ENCODE assay signal across 6 worm cellular contexts in the genomic region with DNA sequence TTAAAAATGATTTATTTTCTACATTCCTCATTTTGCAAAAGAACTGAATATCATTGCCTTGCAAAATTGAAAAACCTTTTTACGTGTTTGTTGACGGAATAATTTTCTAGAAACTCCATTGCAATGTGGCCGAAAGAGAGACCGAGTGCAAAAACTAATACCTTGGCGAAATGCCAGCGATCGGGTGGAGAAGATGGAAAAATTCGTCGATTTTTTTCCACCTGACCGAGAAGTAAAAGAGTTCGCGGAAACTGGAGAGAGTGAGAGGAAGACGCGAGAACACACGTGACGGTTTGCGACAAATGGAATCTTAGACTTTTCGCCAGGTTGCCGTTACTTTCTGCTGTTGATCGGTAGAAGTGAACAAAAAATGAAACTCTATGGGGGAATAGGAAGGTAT.
TF ChIP-seq lines count a peak whose summit lies in the region.

No protein-coding gene starts in this region.

TF ChIP-seq in whole organism, L1 larva, 84 proteins besides CTCF, POLR2A, EP300 and RAD21 (continues in another document):
- TF ChIP-seq mep-1 (tag; optimal IDR thresholded peaks at IDR 0.05; lab: Kevin White, UChicago) (peak; percentile 52), nhr-28 (tag; optimal IDR thresholded peaks at IDR 0.05; lab: Kevin White, UChicago) (no peak), ceh-63 (GFP tag; optimal IDR thresholded peaks at IDR 0.05; lab: Kevin White, UChicago) (no peak), nhr-76 (tag; optimal IDR thresholded peaks at IDR 0.05; lab: Kevin White, UChicago) (no peak), mab-9 (GFP tag; IDR thresholded peaks at IDR 0.05; lab: Robert Waterston, UW) (no peak), xbp-1 (tag; optimal IDR thresholded peaks at IDR 0.05; lab: Kevin White, UChicago) (peak; percentile 7), mef-2 (tag; optimal IDR thresholded peaks at IDR 0.05; lab: Kevin White, UChicago) (no peak), aha-1 (tag; optimal IDR thresholded peaks at IDR 0.05; lab: Kevin White, UChicago) (no peak), ceh-8 (GFP tag; optimal IDR thresholded peaks at IDR 0.05; lab: Kevin White, UChicago) (no peak), ceh-82 (tag; optimal IDR thresholded peaks at IDR 0.05; lab: Kevin White, UChicago) (peak in 1 of 3 experiments; percentile 20), aly-2 (tag; optimal IDR thresholded peaks at IDR 0.05; lab: Kevin White, UChicago) (no peak), skn-1 (tag; optimal IDR thresholded peaks at IDR 0.05; lab: Kevin White, UChicago) (peak; percentile 33), alr-1 (tag; optimal IDR thresholded peaks at IDR 0.05; lab: Kevin White, UChicago; ENCODE audit: borderline replicate concordance) (no peak), pag-3 (tag; optimal IDR thresholded peaks at IDR 0.05; lab: Kevin White, UChicago; ENCODE audit: borderline replicate concordance, insufficient read depth) (no peak)

TF ChIP-seq in whole organism, L2 larva, 48 proteins besides CTCF, POLR2A, EP300 and RAD21 (continues in another document):
- TF ChIP-seq unc-39 (tag; optimal IDR thresholded peaks at IDR 0.05; lab: Kevin White, UChicago): no peak
- TF ChIP-seq ama-1 (optimal IDR thresholded peaks at IDR 0.05; lab: Kevin White, UChicago): peak; percentile 58
- peak; percentile 44 for TF ChIP-seq C34F6.9 (tag; optimal IDR thresholded peaks at IDR 0.05; lab: Kevin White, UChicago)
- TF ChIP-seq elt-3 (tag; optimal IDR thresholded peaks at IDR 0.05; lab: Kevin White, UChicago): no peak
- peak in 1 of 2 experiments; percentile 52 for TF ChIP-seq lsy-2 (tag; optimal IDR thresholded peaks at IDR 0.05; lab: Kevin White, UChicago)
- peak; percentile 39 for TF ChIP-seq sma-3 (GFP tag; optimal IDR thresholded peaks at IDR 0.05; lab: Kevin White, UChicago)
- peak; percentile 73 for TF ChIP-seq sma-9 (GFP tag; optimal IDR thresholded peaks at IDR 0.05; lab: Kevin White, UChicago)
- TF ChIP-seq sma-9 (tag; optimal IDR thresholded peaks at IDR 0.05; lab: Kevin White, UChicago): no peak
- TF ChIP-seq gmeb-1 (tag; optimal IDR thresholded peaks at IDR 0.05; lab: Kevin White, UChicago): peak; percentile 32
- TF ChIP-seq mdl-1 (tag; optimal IDR thresholded peaks at IDR 0.05; lab: Kevin White, UChicago): peak; percentile 42 to 63
- peak; percentile 25 for TF ChIP-seq F13H6.1 (tag; optimal IDR thresholded peaks at IDR 0.05; lab: Kevin White, UChicago)
- no peak for TF ChIP-seq ztf-4 (tag; optimal IDR thresholded peaks at IDR 0.05; lab: Kevin White, UChicago)
- TF ChIP-seq ztf-11 (tag; optimal IDR thresholded peaks at IDR 0.05; lab: Kevin White, UChicago): no peak
- TF ChIP-seq crh-2 (tag; optimal IDR thresholded peaks at IDR 0.05; lab: Kevin White, UChicago): peak; percentile 9
- TF ChIP-seq peb-1 (tag; optimal IDR thresholded peaks at IDR 0.05; lab: Kevin White, UChicago): no peak

TF ChIP-seq in whole organism, L3 larva, 47 proteins besides CTCF, POLR2A, EP300 and RAD21 (continues in another document):
- no peak for TF ChIP-seq nhr-237 (tag; optimal IDR thresholded peaks at IDR 0.05; lab: Kevin White, UChicago)
- TF ChIP-seq pqm-1 (tag; optimal IDR thresholded peaks at IDR 0.05; lab: Kevin White, UChicago): no peak
- no peak for TF ChIP-seq nhr-12 (tag; optimal IDR thresholded peaks at IDR 0.05; lab: Kevin White, UChicago)
- no peak for TF ChIP-seq nhr-11 (tag; optimal IDR thresholded peaks at IDR 0.05; lab: Kevin White, UChicago)
- TF ChIP-seq mml-1 (tag; optimal IDR thresholded peaks at IDR 0.05; lab: Kevin White, UChicago): no peak
- TF ChIP-seq nhr-43 (tag; optimal IDR thresholded peaks at IDR 0.05; lab: Kevin White, UChicago; ENCODE audit: poor library complexity, severe bottlenecking): no peak
- no peak for TF ChIP-seq ceh-9 (tag; optimal IDR thresholded peaks at IDR 0.05; lab: Kevin White, UChicago)
- TF ChIP-seq mdl-1 (tag; optimal IDR thresholded peaks at IDR 0.05; lab: Kevin White, UChicago): peak; percentile 8
- no peak for TF ChIP-seq nhr-77 (tag; optimal IDR thresholded peaks at IDR 0.05; lab: Kevin White, UChicago)
- TF ChIP-seq nhr-67 (tag; optimal IDR thresholded peaks at IDR 0.05; lab: Kevin White, UChicago): no peak
- TF ChIP-seq lin-15B (tag; optimal IDR thresholded peaks at IDR 0.05; lab: Kevin White, UChicago): no peak
- peak; percentile 56 for TF ChIP-seq nhr-23 (tag; optimal IDR thresholded peaks at IDR 0.05; lab: Kevin White, UChicago)
- peak; percentile 17 for TF ChIP-seq nfya-1 (tag; optimal IDR thresholded peaks at IDR 0.05; lab: Kevin White, UChicago; ENCODE audit: insufficient read depth)
- TF ChIP-seq nhr-76 (tag; optimal IDR thresholded peaks at IDR 0.05; lab: Kevin White, UChicago): no peak
- TF ChIP-seq ceh-28 (tag; optimal IDR thresholded peaks at IDR 0.05; lab: Kevin White, UChicago): no peak
- TF ChIP-seq snpc-4 (tag; optimal IDR thresholded peaks at IDR 0.05; lab: Kevin White, UChicago): no peak

TF ChIP-seq in whole organism, L4 larva, 104 proteins besides CTCF, POLR2A, EP300 and RAD21 (continues in another document):
- TF ChIP-seq unc-130 (GFP tag; optimal IDR thresholded peaks at IDR 0.05; lab: Kevin White, UChicago) (no peak), nhr-11 (tag; optimal IDR thresholded peaks at IDR 0.05; lab: Kevin White, UChicago) (peak; percentile 74), ceh-44 (GFP tag; IDR thresholded peaks at IDR 0.05; lab: Robert Waterston, UW) (no peak), tag-97 (GFP tag; IDR thresholded peaks at IDR 0.05; lab: Robert Waterston, UW) (no peak), nhr-48 (tag; optimal IDR thresholded peaks at IDR 0.05; lab: Kevin White, UChicago) (peak; percentile 33), ama-1 (optimal IDR thresholded peaks at IDR 0.05; lab: Kevin White, UChicago) (peak; percentile 2), dmd-6 (GFP tag; IDR thresholded peaks at IDR 0.05; lab: Robert Waterston, UW) (peak; percentile 65), nhr-41 (GFP tag; IDR thresholded peaks at IDR 0.05; lab: Robert Waterston, UW) (no peak), mep-1 (tag; optimal IDR thresholded peaks at IDR 0.05; lab: Kevin White, UChicago) (peak; percentile 50), zfp-3 (GFP tag; conservative IDR thresholded peaks at IDR 0.05; lab: Robert Waterston, UW) (no peak), lsy-2 (tag; optimal IDR thresholded peaks at IDR 0.05; lab: Kevin White, UChicago) (peak in 1 of 2 experiments; percentile 59), ZK337.2 (GFP tag; IDR thresholded peaks at IDR 0.05; lab: Robert Waterston, UW) (no peak), dve-1 (tag; optimal IDR thresholded peaks at IDR 0.05; lab: Kevin White, UChicago; ENCODE audit: insufficient read depth) (peak; percentile 53), dpl-1 (GFP tag; optimal IDR thresholded peaks at IDR 0.05; lab: Kevin White, UChicago) (peak; percentile 6), aha-1 (tag; lab: Kevin White, UChicago) (no peak), T26A8.4 (GFP tag; IDR thresholded peaks at IDR 0.05; lab: Robert Waterston, UW) (0 out of 2 replicates have a peak, but pooled peaks have one; percentile 23)

TF ChIP-seq in whole organism, late embryonic, 69 proteins besides CTCF, POLR2A, EP300 and RAD21:
- no peak for TF ChIP-seq sox-2 (GFP tag; IDR thresholded peaks at IDR 0.05; lab: Robert Waterston, UW)
- no peak for TF ChIP-seq ets-4 (tag; optimal IDR thresholded peaks at IDR 0.05; lab: Kevin White, UChicago)
- no peak for TF ChIP-seq hlh-15 (tag; optimal IDR thresholded peaks at IDR 0.05; lab: Kevin White, UChicago)
- TF ChIP-seq nhr-232 (tag; optimal IDR thresholded peaks at IDR 0.05; lab: Kevin White, UChicago): no peak
- peak; percentile 51 for TF ChIP-seq hlh-30 (tag; optimal IDR thresholded peaks at IDR 0.05; lab: Kevin White, UChicago; ENCODE audit: insufficient read depth)
- TF ChIP-seq fax-1 (tag; optimal IDR thresholded peaks at IDR 0.05; lab: Kevin White, UChicago): no peak
- no peak for TF ChIP-seq ahr-1 (tag; optimal IDR thresholded peaks at IDR 0.05; lab: Kevin White, UChicago)

TF ChIP-seq in whole organism, young adult, 124 proteins besides CTCF, POLR2A, EP300 and RAD21:
- no peak for TF ChIP-seq C06A6.2 (GFP tag; conservative IDR thresholded peaks at IDR 0.05; lab: Robert Waterston, UW)
- peak; percentile 19; the same call in 1 of the 2 replicates for TF ChIP-seq hmg-1.2 (GFP tag; IDR thresholded peaks at IDR 0.05; lab: Robert Waterston, UW)
- TF ChIP-seq ceh-91 (GFP tag; IDR thresholded peaks at IDR 0.05; lab: Robert Waterston, UW): no peak
- peak; percentile 13 for TF ChIP-seq somi-1 (GFP tag; optimal IDR thresholded peaks at IDR 0.05; lab: Kevin White, UChicago)
- TF ChIP-seq zfh-2 (GFP tag; conservative IDR thresholded peaks at IDR 0.05; lab: Robert Waterston, UW): peak; percentile 59; the same call in 1 of the 2 replicates
- TF ChIP-seq nfyb-1 (GFP tag; IDR thresholded peaks at IDR 0.05; lab: Robert Waterston, UW): peak; percentile 21; the same call in 1 of the 2 replicates
- TF ChIP-seq ceh-40 (GFP tag; IDR thresholded peaks at IDR 0.05; lab: Robert Waterston, UW): no peak
- TF ChIP-seq dox-1 (GFP tag; IDR thresholded peaks at IDR 0.05; lab: Robert Waterston, UW): peak; percentile 36; the same call in 1 of the 2 replicates
- TF ChIP-seq lsy-27 (tag; optimal IDR thresholded peaks at IDR 0.05; lab: Kevin White, UChicago; ENCODE audit: borderline replicate concordance, insufficient read depth): no peak
- TF ChIP-seq cebp-1 (GFP tag; IDR thresholded peaks at IDR 0.05; lab: Robert Waterston, UW): no peak
- peak; percentile 57 for TF ChIP-seq cebp-1 (tag; optimal IDR thresholded peaks at IDR 0.05; lab: Kevin White, UChicago)
- peak; percentile 25 for TF ChIP-seq tbp1 (GFP tag; optimal IDR thresholded peaks at IDR 0.05; lab: Kevin White, UChicago)
